Worm (Caenorhabditis elegans): ENCODE results near the gene C03A7.2.

Gene C03A7.2

DNA sequence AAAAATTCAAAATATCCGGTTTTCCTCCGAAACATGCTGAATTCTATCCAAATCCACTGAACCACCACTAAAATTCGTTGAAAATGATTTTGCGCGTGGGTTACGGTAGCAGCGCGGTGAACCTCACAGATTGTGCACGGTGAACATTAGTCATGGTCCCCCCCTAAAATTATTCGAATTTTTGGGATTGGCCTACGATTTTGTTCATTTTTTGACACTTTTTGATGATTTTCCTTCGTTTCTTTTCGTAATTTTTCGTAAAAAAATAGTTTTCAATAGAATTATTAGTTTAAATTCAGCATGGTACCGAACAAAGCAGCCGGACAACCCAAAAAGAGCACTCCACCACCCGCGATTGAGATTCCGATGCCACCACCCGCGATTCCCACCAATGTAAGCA is at the start of gene C03A7.2:
TSS of gene C03A7.2 (plus strand) at position 301 of the 400 bp plus-strand sequence.
- no peak for TF ChIP-seq blmp-1 (tag; optimal IDR thresholded peaks at IDR 0.05)
- no peak for TF ChIP-seq lin-15B (tag; optimal IDR thresholded peaks at IDR 0.05)
- no peak for TF ChIP-seq ceh-63 (GFP tag; optimal IDR thresholded peaks at IDR 0.05)
- TF ChIP-seq fos-1 (tag; optimal IDR thresholded peaks at IDR 0.05), result no peak
- TF ChIP-seq lsy-2 (tag; optimal IDR thresholded peaks at IDR 0.05), result no peak
- TF ChIP-seq ztf-4 (tag; optimal IDR thresholded peaks at IDR 0.05), result no peak
- no peak for TF ChIP-seq lin-14 (GFP tag; optimal IDR thresholded peaks at IDR 0.05)
- no peak for TF ChIP-seq ets-5 (GFP tag; IDR thresholded peaks at IDR 0.05)
- no peak for TF ChIP-seq grh-1 (GFP tag; IDR thresholded peaks at IDR 0.05)
- TF ChIP-seq xbp-1 (tag; optimal IDR thresholded peaks at IDR 0.05), result no peak
- no peak for TF ChIP-seq hlh-4 (tag; optimal IDR thresholded peaks at IDR 0.05)
- TF ChIP-seq lin-39 (tag; optimal IDR thresholded peaks at IDR 0.05), result no peak
- no peak for TF ChIP-seq nhr-28 (tag; optimal IDR thresholded peaks at IDR 0.05)
- no peak for TF ChIP-seq egl-27 (tag; optimal IDR thresholded peaks at IDR 0.05)

- TF ChIP-seq blmp-1 (tag; optimal IDR thresholded peaks at IDR 0.05), result no peak
- TF ChIP-seq aha-1 (tag; optimal IDR thresholded peaks at IDR 0.05), result no peak
Observed at ce11 chrV:5132441-5132840, 49.3 kb upstream of the C03A7.2 start, which contains the start of gene F14F9.4. TSS of gene F14F9.4 (plus strand) at chrV:5132741.

- TF ChIP-seq lsy-2 (tag; optimal IDR thresholded peaks at IDR 0.05) (no peak), Y116A8C.19 (tag; optimal IDR thresholded peaks at IDR 0.05; ENCODE audit: borderline replicate concordance) (no peak), xbp-1 (tag; optimal IDR thresholded peaks at IDR 0.05) (no peak), fkh-4 (tag; optimal IDR thresholded peaks at IDR 0.05; ENCODE audit: borderline replicate concordance) (no peak), C16A3.4 (tag; optimal IDR thresholded peaks at IDR 0.05) (no peak), aly-2 (tag; optimal IDR thresholded peaks at IDR 0.05) (no peak), unc-30 (tag; optimal IDR thresholded peaks at IDR 0.05) (no peak), lin-15B (tag; optimal IDR thresholded peaks at IDR 0.05) (no peak), tlp-1 (tag; optimal IDR thresholded peaks at IDR 0.05) (no peak), unc-130 (tag; optimal IDR thresholded peaks at IDR 0.05) (no peak), snpc-4 (tag; optimal IDR thresholded peaks at IDR 0.05) (no peak), nhr-20 (tag; optimal IDR thresholded peaks at IDR 0.05) (no peak), vab-15 (tag; optimal IDR thresholded peaks at IDR 0.05) (no peak), ets-5 (GFP tag; IDR thresholded peaks at IDR 0.05) (no peak), sup-37 (GFP tag; optimal IDR thresholded peaks at IDR 0.05) (no peak), fkh-10 (GFP tag; optimal IDR thresholded peaks at IDR 0.05) (no peak), unc-86 (tag; optimal IDR thresholded peaks at IDR 0.05) (no peak)
Observed at ce11 chrV:5137919-5138318, 43.8 kb upstream of the C03A7.2 start, which contains the start of gene F14F9.3. TSS of gene F14F9.3 (plus strand) at chrV:5138219.

- TF ChIP-seq fkh-8 (tag; optimal IDR thresholded peaks at IDR 0.05) (peak; percentile 26), aly-2 (tag; optimal IDR thresholded peaks at IDR 0.05) (no peak)
Observed at ce11 chrV:5143785-5144184, 37.9 kb upstream of the C03A7.2 start, which contains the start of gene srh-129. TSS of gene srh-129 (minus strand) at chrV:5143885.

- TF ChIP-seq egl-27 (tag; optimal IDR thresholded peaks at IDR 0.05), result no peak
- no peak for TF ChIP-seq C34B4.2 (tag; optimal IDR thresholded peaks at IDR 0.05)
- no peak for TF ChIP-seq efl-1 (optimal IDR thresholded peaks at IDR 0.05)
- no peak for TF ChIP-seq efl-1 (GFP tag; optimal IDR thresholded peaks at IDR 0.05 in 1 of 2)
- TF ChIP-seq zip-4 (GFP tag; optimal IDR thresholded peaks at IDR 0.05), result no peak
- no peak for TF ChIP-seq lin-13 (GFP tag; optimal IDR thresholded peaks at IDR 0.05)
- no peak for TF ChIP-seq alr-1 (tag; optimal IDR thresholded peaks at IDR 0.05; ENCODE audit: borderline replicate concordance)
- TF ChIP-seq lin-14 (GFP tag; optimal IDR thresholded peaks at IDR 0.05), result no peak
- TF ChIP-seq ceh-82 (tag; optimal IDR thresholded peaks at IDR 0.05), result no peak
- TF ChIP-seq nhr-47 (tag; optimal IDR thresholded peaks at IDR 0.05), result no peak
- TF ChIP-seq lsy-2 (tag; optimal IDR thresholded peaks at IDR 0.05), result no peak
- no peak for TF ChIP-seq nhr-28 (tag; optimal IDR thresholded peaks at IDR 0.05)
- TF ChIP-seq lin-15B (tag; optimal IDR thresholded peaks at IDR 0.05), result no peak
- no peak for TF ChIP-seq blmp-1 (tag; optimal IDR thresholded peaks at IDR 0.05)
- no peak for TF ChIP-seq F16B12.6 (tag; optimal IDR thresholded peaks at IDR 0.05)
Observed at ce11 chrV:5144541-5144940, 37.2 kb upstream of the C03A7.2 start, which contains the start of gene F14F9.2. TSS of gene F14F9.2 (plus strand) at chrV:5144841.

Measured in whole organism, L1 larva.